Fruit fly (Drosophila melanogaster): ENCODE results near the gene CG33080.
A peak's percentile ranks its signal among the peaks of the same experiment; 100 is the strongest.

CG33080 gene

dm6 chrX:5695035-5695434 lies 22.5 kb downstream of the CG33080 start, which contains the start of gene CG3149 (continued):
- no peak for TF ChIP-seq so (GFP tag; IDR thresholded peaks at IDR 0.05)
- TF ChIP-seq chm (GFP tag; IDR thresholded peaks at IDR 0.05), result no peak
- TF ChIP-seq CG7556 (GFP tag; optimal IDR thresholded peaks at IDR 0.05), result no peak
- TF ChIP-seq CG15479 (GFP tag; optimal IDR thresholded peaks at IDR 0.05), result no peak
- TF ChIP-seq CG8388 (GFP tag; optimal IDR thresholded peaks at IDR 0.05), result no peak
- no peak for TF ChIP-seq exex (tag; optimal IDR thresholded peaks at IDR 0.05)
- no peak for TF ChIP-seq Hr78 (GFP tag; optimal IDR thresholded peaks at IDR 0.05)
- TF ChIP-seq Poxn (GFP tag; IDR thresholded peaks at IDR 0.05), result no peak
- no peak for TF ChIP-seq nau (GFP tag; optimal IDR thresholded peaks at IDR 0.05)
- TF ChIP-seq HmgD (GFP tag; optimal IDR thresholded peaks at IDR 0.05), result no peak
- TF ChIP-seq fd96Cb (tag; optimal IDR thresholded peaks at IDR 0.05), result no peak
- TF ChIP-seq gfzf (GFP tag; optimal IDR thresholded peaks at IDR 0.05), result peak; percentile 14
- no peak for TF ChIP-seq Antp (GFP tag; optimal IDR thresholded peaks at IDR 0.05)
- peak; percentile 6 for TF ChIP-seq twi (tag; optimal IDR thresholded peaks at IDR 0.05)
- no peak for TF ChIP-seq Atf3 (GFP tag; optimal IDR thresholded peaks at IDR 0.05)
- no peak for TF ChIP-seq sisA (GFP tag; IDR thresholded peaks at IDR 0.05)
- TF ChIP-seq tin (GFP tag; optimal IDR thresholded peaks at IDR 0.05), result no peak
- TF ChIP-seq CG9797 (GFP tag; optimal IDR thresholded peaks at IDR 0.05), result no peak
- TF ChIP-seq CG34376 (GFP tag; optimal IDR thresholded peaks at IDR 0.05), result no peak
- no peak for TF ChIP-seq HLH54F (GFP tag; optimal IDR thresholded peaks at IDR 0.05)
- TF ChIP-seq lmd (GFP tag; IDR thresholded peaks at IDR 0.05), result no peak
- no peak for TF ChIP-seq CG14710 (tag; optimal IDR thresholded peaks at IDR 0.05)
- no peak for TF ChIP-seq CG30431 (GFP tag; optimal IDR thresholded peaks at IDR 0.05)
- no peak for TF ChIP-seq ewg (GFP tag; optimal IDR thresholded peaks at IDR 0.05)
- no peak for TF ChIP-seq sd (tag; optimal IDR thresholded peaks at IDR 0.05)
- no peak for TF ChIP-seq Xrp1 (GFP tag; IDR thresholded peaks at IDR 0.05)
- no peak for TF ChIP-seq sug (tag; optimal IDR thresholded peaks at IDR 0.05)
- no peak for TF ChIP-seq CG31388 (GFP tag; optimal IDR thresholded peaks at IDR 0.05)
- no peak for TF ChIP-seq CG6683 (GFP tag; optimal IDR thresholded peaks at IDR 0.05)
- TF ChIP-seq CG11085 (GFP tag; IDR thresholded peaks at IDR 0.05), result no peak
- TF ChIP-seq tio (GFP tag; optimal IDR thresholded peaks at IDR 0.05), result no peak
- no peak for TF ChIP-seq CG11504 (tag; optimal IDR thresholded peaks at IDR 0.05)
- TF ChIP-seq CG17385 (GFP tag; optimal IDR thresholded peaks at IDR 0.05), result no peak
- no peak for TF ChIP-seq Atf6 (GFP tag; IDR thresholded peaks at IDR 0.05)
- no peak for TF ChIP-seq ems (GFP tag; optimal IDR thresholded peaks at IDR 0.05)
- TF ChIP-seq CG3281 (GFP tag; optimal IDR thresholded peaks at IDR 0.05), result no peak
- no peak for TF ChIP-seq corto (GFP tag; optimal IDR thresholded peaks at IDR 0.05)
- no peak for TF ChIP-seq Meics (GFP tag; optimal IDR thresholded peaks at IDR 0.05)
- TF ChIP-seq CG3995 (GFP tag; optimal IDR thresholded peaks at IDR 0.05), result no peak
- TF ChIP-seq gsb (GFP tag; IDR thresholded peaks at IDR 0.05), result no peak
- no peak for TF ChIP-seq Six4 (GFP tag; optimal IDR thresholded peaks at IDR 0.05)
- no peak for TF ChIP-seq CG12391 (tag; optimal IDR thresholded peaks at IDR 0.05)
- no peak for TF ChIP-seq Oli (tag; optimal IDR thresholded peaks at IDR 0.05)
- no peak for TF ChIP-seq CG7928 (GFP tag; optimal IDR thresholded peaks at IDR 0.05)
- peak; percentile 74 for TF ChIP-seq bbx (GFP tag; IDR thresholded peaks at IDR 0.05; ENCODE audit: partially characterized antibody)
- no peak for TF ChIP-seq nom (GFP tag; optimal IDR thresholded peaks at IDR 0.05)
- no peak for TF ChIP-seq CG8944 (GFP tag; optimal IDR thresholded peaks at IDR 0.05)
- TF ChIP-seq Camta (GFP tag; optimal IDR thresholded peaks at IDR 0.05), result no peak
- no peak for TF ChIP-seq Ets97D (GFP tag; optimal IDR thresholded peaks at IDR 0.05)
- TF ChIP-seq Dp (GFP tag; optimal IDR thresholded peaks at IDR 0.05), result peak; percentile 86
- no peak for TF ChIP-seq CG5953 (GFP tag; IDR thresholded peaks at IDR 0.05)
- no peak for TF ChIP-seq salm (tag; optimal IDR thresholded peaks at IDR 0.05)

All from whole organism, embryonic.